Worm (Caenorhabditis elegans): ENCODE results near the gene mrps-9.
A peak's percentile ranks its signal among the peaks of the same experiment; 100 is the strongest.

mrps-9 gene

ce11 chrIII:8268296-8268695 lies 2.4 kb downstream of the mrps-9 start, which contains the start of the genes F09G8.7 and crn-7:
F09G8.7 (minus strand) TSS chrIII:8268355.
crn-7 (plus strand) TSS chrIII:8268531.
- TF ChIP-seq F22D6.2 (tag; optimal IDR thresholded peaks at IDR 0.05) (no peak), T07F8.4 (tag; optimal IDR thresholded peaks at IDR 0.05) (no peak), sea-2 (GFP tag; IDR thresholded peaks at IDR 0.05) (no peak), atf-7 (tag; optimal IDR thresholded peaks at IDR 0.05) (no peak), egl-18 (GFP tag; IDR thresholded peaks at IDR 0.05) (no peak), hrde-1 (tag; optimal IDR thresholded peaks at IDR 0.05; ENCODE audit: borderline replicate concordance) (no peak), ceh-27 (GFP tag; optimal IDR thresholded peaks at IDR 0.05) (no peak), Y56A3A.18 (GFP tag; IDR thresholded peaks at IDR 0.05) (no peak), mcd-1 (GFP tag; IDR thresholded peaks at IDR 0.05) (0 out of 2 replicates have a peak, but pooled peaks have one; percentile 21), ekl-4 (GFP tag; IDR thresholded peaks at IDR 0.05) (no peak), attf-5 (GFP tag; optimal IDR thresholded peaks at IDR 0.05) (peak; percentile 44), tlf-1 (GFP tag; optimal IDR thresholded peaks at IDR 0.05) (no peak), dpl-1 (GFP tag; optimal IDR thresholded peaks at IDR 0.05) (no peak), F37B4.10 (GFP tag; IDR thresholded peaks at IDR 0.05) (no peak), die-1 (tag; optimal IDR thresholded peaks at IDR 0.05) (no peak), T26A5.8 (tag; optimal IDR thresholded peaks at IDR 0.05) (no peak), chd-7 (tag; optimal IDR thresholded peaks at IDR 0.05) (no peak), F52B5.7 (tag; optimal IDR thresholded peaks at IDR 0.05) (no peak), dox-1 (GFP tag; IDR thresholded peaks at IDR 0.05) (peak; percentile 35; the same call in 1 of the 2 replicates), egrh-3 (GFP tag; IDR thresholded peaks at IDR 0.05) (no peak), mxl-1 (tag; optimal IDR thresholded peaks at IDR 0.05) (no peak), fkh-3 (tag; optimal IDR thresholded peaks at IDR 0.05) (no peak), Y95B8A.8 (GFP tag; IDR thresholded peaks at IDR 0.05) (no peak), xnd-1 (tag; optimal IDR thresholded peaks at IDR 0.05) (no peak), tbp1 (GFP tag; optimal IDR thresholded peaks at IDR 0.05) (no peak), nhr-80 (tag; optimal IDR thresholded peaks at IDR 0.05) (peak; percentile 53), Y53F4B.3 (GFP tag; IDR thresholded peaks at IDR 0.05) (no peak), ceh-79 (tag; optimal IDR thresholded peaks at IDR 0.05) (no peak), let-607 (tag; optimal IDR thresholded peaks at IDR 0.05) (no peak), ztf-25 (GFP tag; IDR thresholded peaks at IDR 0.05) (no peak), rcor-1 (GFP tag; IDR thresholded peaks at IDR 0.05) (no peak), F23B12.7 (tag; optimal IDR thresholded peaks at IDR 0.05; ENCODE audit: insufficient read depth) (peak; percentile 29), K12H6.12 (tag; optimal IDR thresholded peaks at IDR 0.05) (no peak), rec-8 (tag; optimal IDR thresholded peaks at IDR 0.05) (no peak), F39B2.1 (GFP tag; IDR thresholded peaks at IDR 0.05) (no peak), Y53G8AR.9 (GFP tag; conservative IDR thresholded peaks at IDR 0.05) (no peak), mes-4 (tag; optimal IDR thresholded peaks at IDR 0.05) (no peak), pha-4 (tag; optimal IDR thresholded peaks at IDR 0.05) (no peak), madf-6 (GFP tag; IDR thresholded peaks at IDR 0.05) (no peak), him-1 (tag; optimal IDR thresholded peaks at IDR 0.05) (no peak)

- TF ChIP-seq T26A5.8 (tag; optimal IDR thresholded peaks at IDR 0.05): no peak
- no peak for TF ChIP-seq him-1 (tag; optimal IDR thresholded peaks at IDR 0.05)
- no peak for TF ChIP-seq let-526 (GFP tag; IDR thresholded peaks at IDR 0.05)
- no peak for TF ChIP-seq nfyb-1 (GFP tag; IDR thresholded peaks at IDR 0.05)
Observed at ce11 chrIII:8271676-8272225, 5.9 kb downstream of the mrps-9 start, which contains the start of the genes mps-4 and F09G8.10. mps-4 (minus strand) TSS chrIII:8271776. F09G8.10 (minus strand) TSS chrIII:8272175.
